Worm (Caenorhabditis elegans): Measurements from ENCODE around the gene nhr-272.
A peak's percentile ranks its signal among the peaks of the same experiment; 100 is the strongest.

Gene nhr-272

DNA sequence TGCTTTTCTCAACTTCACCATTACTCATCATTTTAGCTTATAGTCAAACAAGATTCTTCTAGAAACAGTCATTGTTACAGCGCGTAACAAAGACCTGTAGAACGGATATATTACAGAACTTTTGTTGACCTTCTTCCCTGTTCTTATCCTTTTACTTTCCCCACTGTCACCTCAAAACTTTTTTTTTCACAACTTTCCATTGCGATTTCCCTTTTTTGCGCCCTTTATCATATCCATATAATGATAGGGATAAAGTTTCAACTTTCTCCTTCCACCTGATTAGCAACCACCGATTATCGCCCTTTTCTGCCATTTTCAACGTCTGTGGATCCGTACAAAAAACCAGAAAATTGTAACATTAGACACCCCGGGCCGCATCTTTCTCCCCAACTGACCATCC lies 27.5 kb downstream of the nhr-272 start:
- no peak for TF ChIP-seq mab-5 (tag; optimal IDR thresholded peaks at IDR 0.05)
- TF ChIP-seq fos-1 (tag; optimal IDR thresholded peaks at IDR 0.05) = no peak
- TF ChIP-seq blmp-1 (tag; optimal IDR thresholded peaks at IDR 0.05; ENCODE audit: insufficient read depth) = peak; percentile 90

DNA sequence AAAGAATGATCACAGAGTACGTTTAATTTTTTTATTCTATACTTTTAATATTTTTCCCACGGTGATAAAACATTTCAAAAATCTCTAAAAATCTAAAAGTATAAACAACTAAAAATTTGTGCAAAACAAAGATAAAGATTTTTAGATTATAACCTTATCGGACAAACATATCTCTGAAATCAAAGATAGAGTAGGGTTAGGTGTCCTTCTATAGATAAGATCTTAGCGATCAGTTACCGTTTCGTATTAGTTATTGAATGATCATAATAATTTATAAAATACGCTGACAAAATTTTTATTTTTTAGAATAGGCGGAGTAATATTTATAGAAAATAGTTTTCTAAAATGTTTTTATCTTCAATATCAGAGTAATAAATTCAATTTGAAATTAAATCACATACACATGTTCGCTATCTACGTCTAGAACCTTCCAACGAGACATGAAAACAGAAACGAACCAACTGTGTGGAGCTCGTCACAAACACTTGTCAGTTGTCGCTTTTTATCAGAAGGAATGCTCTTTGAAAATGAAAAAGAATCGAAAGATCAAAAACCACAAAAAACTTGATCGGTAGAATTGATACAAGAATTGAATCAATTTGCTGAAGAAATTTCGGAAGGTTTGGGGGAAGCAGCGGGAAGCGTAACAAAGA lies 32.9 kb downstream of the nhr-272 start:
- TF ChIP-seq ama-1 (optimal IDR thresholded peaks at IDR 0.05) (no peak), ceh-16 (tag; optimal IDR thresholded peaks at IDR 0.05) (peak; percentile 95), ZK546.5 (tag; optimal IDR thresholded peaks at IDR 0.05) (no peak), nhr-129 (tag; optimal IDR thresholded peaks at IDR 0.05) (peak; percentile 46), nhr-11 (tag; optimal IDR thresholded peaks at IDR 0.05) (no peak), nhr-237 (tag; optimal IDR thresholded peaks at IDR 0.05) (no peak), unc-55 (GFP tag; optimal IDR thresholded peaks at IDR 0.05) (no peak), lsy-2 (tag; optimal IDR thresholded peaks at IDR 0.05) (peak in 1 of 2 experiments; percentile 40), sem-4 (tag; optimal IDR thresholded peaks at IDR 0.05) (no peak), lin-39 (tag; optimal IDR thresholded peaks at IDR 0.05) (no peak), dmd-4 (tag; optimal IDR thresholded peaks at IDR 0.05) (no peak), C34F6.9 (tag; optimal IDR thresholded peaks at IDR 0.05) (peak; percentile 4), elt-3 (tag; optimal IDR thresholded peaks at IDR 0.05) (no peak), crh-2 (tag; optimal IDR thresholded peaks at IDR 0.05) (peak; percentile 35), blmp-1 (tag; optimal IDR thresholded peaks at IDR 0.05; ENCODE audit: insufficient read depth) (no peak), ztf-4 (tag; optimal IDR thresholded peaks at IDR 0.05) (peak; percentile 21), nhr-25 (tag; optimal IDR thresholded peaks at IDR 0.05) (peak; percentile 62), nhr-23 (tag; optimal IDR thresholded peaks at IDR 0.05) (peak; percentile 89), R02D3.7 (tag; optimal IDR thresholded peaks at IDR 0.05) (no peak), gmeb-1 (tag; optimal IDR thresholded peaks at IDR 0.05) (no peak), sma-3 (GFP tag; optimal IDR thresholded peaks at IDR 0.05) (no peak), F13H6.1 (tag; optimal IDR thresholded peaks at IDR 0.05) (peak; percentile 55), nhr-6 (tag; optimal IDR thresholded peaks at IDR 0.05) (no peak), mbf-1 (tag; optimal IDR thresholded peaks at IDR 0.05) (no peak), ztf-11 (tag; optimal IDR thresholded peaks at IDR 0.05) (no peak), peb-1 (tag; optimal IDR thresholded peaks at IDR 0.05) (no peak), ztf-1 (GFP tag; conservative IDR thresholded peaks at IDR 0.05) (no peak), mdl-1 (tag; optimal IDR thresholded peaks at IDR 0.05) (no peak), alr-1 (tag; optimal IDR thresholded peaks at IDR 0.05) (no peak), Y55F3AM.14 (GFP tag; optimal IDR thresholded peaks at IDR 0.05) (no peak), sma-9 (GFP tag; optimal IDR thresholded peaks at IDR 0.05) (peak; percentile 39), sma-9 (tag; optimal IDR thresholded peaks at IDR 0.05) (no peak), lin-13 (GFP tag; optimal IDR thresholded peaks at IDR 0.05) (peak; percentile 6), elt-1 (tag; optimal IDR thresholded peaks at IDR 0.05) (peak; percentile 99), unc-62 (GFP tag; optimal IDR thresholded peaks at IDR 0.05) (no peak), unc-39 (tag; optimal IDR thresholded peaks at IDR 0.05) (no peak), nhr-10 (tag; optimal IDR thresholded peaks at IDR 0.05) (no peak), lin-11 (tag; optimal IDR thresholded peaks at IDR 0.05) (no peak)

DNA sequence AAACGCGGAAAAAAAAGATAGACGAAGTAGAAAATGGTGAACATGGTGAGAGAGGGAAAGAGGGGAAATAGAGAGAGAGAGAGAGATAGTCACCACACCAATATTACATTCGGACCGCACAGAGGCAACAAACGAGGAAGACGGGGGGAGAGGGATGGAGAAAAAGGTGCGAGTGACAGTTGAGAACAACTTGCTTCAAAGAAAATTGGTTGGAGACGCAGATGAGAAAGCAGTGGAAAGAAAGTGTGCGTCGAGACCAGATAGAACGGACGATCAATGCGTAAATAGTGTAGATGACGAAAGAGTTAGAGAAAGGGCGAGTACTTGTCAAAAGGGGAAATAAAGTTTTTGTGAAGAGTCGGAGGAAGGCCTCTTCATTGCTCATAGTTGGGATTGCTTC lies 34.2 kb downstream of the nhr-272 start:
- TF ChIP-seq C34F6.9 (tag; optimal IDR thresholded peaks at IDR 0.05) (peak; percentile 78), mab-5 (tag; optimal IDR thresholded peaks at IDR 0.05) (peak; percentile 83), nhr-237 (tag; optimal IDR thresholded peaks at IDR 0.05) (peak; percentile 15), ZK546.5 (tag; optimal IDR thresholded peaks at IDR 0.05) (no peak), lsy-2 (tag; optimal IDR thresholded peaks at IDR 0.05) (peak; percentile 39 to 78), lin-11 (tag; optimal IDR thresholded peaks at IDR 0.05) (peak; percentile 65), peb-1 (tag; optimal IDR thresholded peaks at IDR 0.05) (no peak), nhr-21 (tag; optimal IDR thresholded peaks at IDR 0.05) (peak; percentile 70), sem-4 (tag; optimal IDR thresholded peaks at IDR 0.05) (peak; percentile 87), unc-55 (GFP tag; optimal IDR thresholded peaks at IDR 0.05) (peak; percentile 91), egl-27 (tag; optimal IDR thresholded peaks at IDR 0.05) (peak; percentile 81), nhr-6 (tag; optimal IDR thresholded peaks at IDR 0.05) (peak; percentile 92), lin-13 (GFP tag; optimal IDR thresholded peaks at IDR 0.05) (peak; percentile 57), fos-1 (tag; optimal IDR thresholded peaks at IDR 0.05) (peak; percentile 87), ztf-4 (tag; optimal IDR thresholded peaks at IDR 0.05) (peak; percentile 46), sma-3 (GFP tag; optimal IDR thresholded peaks at IDR 0.05) (peak; percentile 71), alr-1 (tag; optimal IDR thresholded peaks at IDR 0.05) (peak; percentile 12), R02D3.7 (tag; optimal IDR thresholded peaks at IDR 0.05) (no peak), crh-2 (tag; optimal IDR thresholded peaks at IDR 0.05) (peak; percentile 88), nhr-11 (tag; optimal IDR thresholded peaks at IDR 0.05) (no peak), F13H6.1 (tag; optimal IDR thresholded peaks at IDR 0.05) (peak; percentile 91), snpc-4 (tag; optimal IDR thresholded peaks at IDR 0.05) (peak; percentile 38), nhr-12 (tag; optimal IDR thresholded peaks at IDR 0.05) (no peak), sma-9 (GFP tag; optimal IDR thresholded peaks at IDR 0.05) (peak; percentile 91), sma-9 (tag; optimal IDR thresholded peaks at IDR 0.05) (no peak), zag-1 (tag; optimal IDR thresholded peaks at IDR 0.05) (peak; percentile 68), mbf-1 (tag; optimal IDR thresholded peaks at IDR 0.05) (no peak), nhr-25 (tag; optimal IDR thresholded peaks at IDR 0.05) (peak; percentile 81), nhr-129 (tag; optimal IDR thresholded peaks at IDR 0.05) (peak; percentile 95), blmp-1 (tag; optimal IDR thresholded peaks at IDR 0.05; ENCODE audit: insufficient read depth) (peak; percentile 79), ceh-16 (tag; optimal IDR thresholded peaks at IDR 0.05) (peak; percentile 34), mdl-1 (tag; optimal IDR thresholded peaks at IDR 0.05) (peak; percentile 51 to 62), aly-2 (tag; optimal IDR thresholded peaks at IDR 0.05) (no peak), gmeb-1 (tag; optimal IDR thresholded peaks at IDR 0.05) (peak; percentile 18)

Data from whole organism, L2 larva.